Worm (Caenorhabditis elegans) whole organism, young adult: ENCODE data around the gene Y48C3A.5.

Experiments
- B0035.1 ChIP-seq: sonication (generic microtip); optimal IDR thresholded peaks from 2 replicates; lab custom pipeline; 2016; ENCODE audit warnings: missing genetic modification characterization, mild to moderate bottlenecking, missing compliant biosample characterization, missing genotype, missing genetic modification reagents
- B0261.1 ChIP-seq: sonication (generic microtip); optimal IDR thresholded peaks from 2 replicates; lab custom pipeline; 2016; ENCODE audit warnings: mild to moderate bottlenecking, missing genetic modification characterization, moderate library complexity, missing compliant biosample characterization
- F49E8.2 ChIP-seq: sonication (generic microtip); optimal IDR thresholded peaks from 3 replicates; lab custom pipeline; 2017; ENCODE audit warnings: missing genetic modification characterization, mild to moderate bottlenecking, missing compliant biosample characterization, antibody characterized with exemption, moderate library complexity; ENCODE audit not compliant: insufficient read depth
- F57C9.4 ChIP-seq: sonication (generic microtip); optimal IDR thresholded peaks from 2 replicates; lab custom pipeline; 2017; ENCODE audit warnings: mild to moderate bottlenecking, missing genetic modification characterization, missing compliant biosample characterization
- K11D2.4 ChIP-seq: fragments of 200-800 bp; sonication (Bioruptor generic); IDR thresholded peaks from 2 replicates; pipeline ENCODE4 v1.3.6; 2022; ENCODE audit warnings: missing genetic modification reagents, missing genetic modification characterization, missing compliant biosample characterization
- T07F8.4 ChIP-seq: sonication (generic microtip); optimal IDR thresholded peaks from 2 replicates; lab custom pipeline; 2016; ENCODE audit warnings: mild to moderate bottlenecking, missing genetic modification characterization, moderate library complexity, missing compliant biosample characterization
- Y53G8AR.9 ChIP-seq: fragments of 200-800 bp; sonication (Bioruptor generic); conservative IDR thresholded peaks from 2 replicates; pipeline ENCODE4 v1.3.6; 2022; ENCODE audit warnings: missing genetic modification reagents, missing genetic modification characterization, missing compliant biosample characterization
- Y67H2A.10 ChIP-seq: fragments of 200-800 bp; sonication (Bioruptor generic); conservative IDR thresholded peaks from 2 replicates; pipeline ENCODE4 v1.3.6; 2022; ENCODE audit warnings: missing genetic modification reagents, missing genetic modification characterization, missing compliant biosample characterization
- ZK185.1 ChIP-seq: sonication (generic microtip); optimal IDR thresholded peaks from 2 replicates; lab custom pipeline; 2016; ENCODE audit warnings: mild to moderate bottlenecking, missing genetic modification characterization, missing compliant biosample characterization; ENCODE audit not compliant: poor library complexity, severe bottlenecking
- akir-1 ChIP-seq: fragments of 200-800 bp; sonication (Bioruptor generic); optimal IDR thresholded peaks from 2 replicates; lab custom pipeline; 2018; ENCODE audit warnings: mild to moderate bottlenecking, missing genetic modification characterization, moderate library complexity, missing compliant biosample characterization
- attf-5 ChIP-seq: fragments of 200-800 bp; sonication (Bioruptor generic); optimal IDR thresholded peaks from 2 replicates; lab custom pipeline; 2018; ENCODE audit warnings: mild to moderate bottlenecking, missing genetic modification characterization, missing compliant biosample characterization
- bed-1 ChIP-seq: fragments of 200-800 bp; sonication (Bioruptor generic); IDR thresholded peaks from 2 replicates; pipeline ENCODE4 v1.3.6; 2022; ENCODE audit warnings: missing genetic modification reagents, missing genetic modification characterization, missing compliant biosample characterization
- ceh-100 ChIP-seq: fragments of 200-800 bp; sonication (Bioruptor generic); IDR thresholded peaks from 2 replicates; pipeline ENCODE4 v1.3.6; 2022; ENCODE audit warnings: missing genetic modification reagents, missing genetic modification characterization, missing compliant biosample characterization
- ceh-27 ChIP-seq: fragments of 200-800 bp; sonication (Bioruptor generic); optimal IDR thresholded peaks from 2 replicates; lab custom pipeline; 2018; ENCODE audit warnings: mild to moderate bottlenecking, missing genetic modification characterization, moderate library complexity, missing compliant biosample characterization
- ceh-79 ChIP-seq: sonication (generic microtip); optimal IDR thresholded peaks from 2 replicates; lab custom pipeline; 2017; ENCODE audit warnings: mild to moderate bottlenecking, missing genetic modification characterization, missing compliant biosample characterization
- chd-7 ChIP-seq: sonication (generic microtip); optimal IDR thresholded peaks from 2 replicates; lab custom pipeline; 2016; ENCODE audit warnings: mild to moderate bottlenecking, missing genetic modification characterization, moderate library complexity, missing compliant biosample characterization
- dox-1 ChIP-seq: fragments of 200-800 bp; sonication (Bioruptor generic); IDR thresholded peaks from 2 replicates; pipeline ENCODE4 v1.3.6; 2022; ENCODE audit warnings: missing genetic modification reagents, missing genetic modification characterization, missing compliant biosample characterization
- dpff-1 ChIP-seq: sonication (generic microtip); optimal IDR thresholded peaks from 2 replicates; lab custom pipeline; 2017; ENCODE audit warnings: mild to moderate bottlenecking, missing genetic modification characterization, missing compliant biosample characterization
- dpl-1 ChIP-seq: fragments of 150-350 bp; optimal IDR thresholded peaks from 2 replicates; lab custom pipeline; 2014; ENCODE audit warnings: missing biosample characterization, missing genetic modification reagents, missing genetic modification characterization
- egrh-3 ChIP-seq: fragments of 200-800 bp; sonication (Bioruptor generic); IDR thresholded peaks from 2 replicates; pipeline ENCODE4 v1.3.6; 2022; ENCODE audit warnings: missing genetic modification reagents, missing genetic modification characterization, missing compliant biosample characterization
- ekl-4 ChIP-seq: fragments of 200-800 bp; sonication (Bioruptor generic); IDR thresholded peaks from 2 replicates; pipeline ENCODE4 v1.3.6; 2022; ENCODE audit warnings: missing genetic modification reagents, missing genetic modification characterization, missing compliant biosample characterization
- hsf-1 ChIP-seq: fragments of 200-800 bp; sonication (Bioruptor generic); IDR thresholded peaks from 2 replicates; pipeline ENCODE4 v1.3.6; 2022; ENCODE audit warnings: missing genetic modification reagents, missing genetic modification characterization, missing compliant biosample characterization
- let-526 ChIP-seq: fragments of 200-800 bp; sonication (Bioruptor generic); IDR thresholded peaks from 2 replicates; pipeline ENCODE4 v1.3.6; 2022; ENCODE audit warnings: missing genetic modification reagents, missing genetic modification characterization, missing compliant biosample characterization
- lin-40 ChIP-seq: sonication (generic microtip); optimal IDR thresholded peaks from 2 replicates; lab custom pipeline; 2016; ENCODE audit warnings: missing genetic modification characterization, mild to moderate bottlenecking, missing compliant biosample characterization, missing genotype, missing genetic modification reagents
- madf-10 ChIP-seq: sonication (generic microtip); optimal IDR thresholded peaks from 2 replicates; lab custom pipeline; 2016; ENCODE audit warnings: mild to moderate bottlenecking, missing genetic modification characterization, missing compliant biosample characterization
- nfyb-1 ChIP-seq: fragments of 200-800 bp; sonication (Bioruptor generic); IDR thresholded peaks from 2 replicates; pipeline ENCODE4 v1.3.6; 2022; ENCODE audit warnings: missing genetic modification reagents, missing genetic modification characterization, missing compliant biosample characterization
- nhr-120 ChIP-seq: fragments of 200-800 bp; sonication (Bioruptor generic); IDR thresholded peaks from 2 replicates; pipeline ENCODE4 v1.3.6; 2022; ENCODE audit warnings: missing genetic modification characterization, missing compliant biosample characterization
- nhr-27 ChIP-seq: fragments of 200-800 bp; sonication (Bioruptor generic); optimal IDR thresholded peaks from 2 replicates; lab custom pipeline; 2018; ENCODE audit warnings: mild to moderate bottlenecking, missing genetic modification characterization, moderate library complexity, missing compliant biosample characterization
- pbrm-1 ChIP-seq: fragments of 200-800 bp; sonication (Bioruptor generic); IDR thresholded peaks from 2 replicates; pipeline ENCODE4 v1.3.6; 2022; ENCODE audit warnings: missing genetic modification reagents, missing genetic modification characterization, missing compliant biosample characterization
- pha-4 ChIP-seq: fragments of 150-350 bp; sonication (generic microtip); optimal IDR thresholded peaks from 2 replicates; lab custom pipeline; 2014; ENCODE audit warnings: missing biosample characterization, missing genetic modification reagents, missing genetic modification characterization
- sdz-38 ChIP-seq: sonication (generic microtip); optimal IDR thresholded peaks from 2 replicates; lab custom pipeline; 2016; ENCODE audit warnings: missing genotype, missing genetic modification characterization, missing compliant biosample characterization
- sea-2 ChIP-seq: fragments of 200-800 bp; sonication (Bioruptor generic); IDR thresholded peaks from 2 replicates; pipeline ENCODE4 v1.3.6; 2022; ENCODE audit warnings: missing genetic modification characterization, missing compliant biosample characterization
- snpc-1.1 ChIP-seq: sonication (generic microtip); optimal IDR thresholded peaks from 2 replicates; lab custom pipeline; 2017; ENCODE audit warnings: missing genetic modification characterization, mild to moderate bottlenecking, missing compliant biosample characterization, antibody characterized with exemption, moderate library complexity, missing genotype, missing genetic modification reagents; ENCODE audit not compliant: insufficient read depth
- snpc-3.4 ChIP-seq: sonication (generic microtip); optimal IDR thresholded peaks from 2 replicates; lab custom pipeline; 2017; ENCODE audit warnings: missing genetic modification characterization, mild to moderate bottlenecking, missing compliant biosample characterization, antibody characterized with exemption, moderate library complexity, missing genotype, missing genetic modification reagents
- tlf-1 ChIP-seq: fragments of 200-800 bp; sonication (Bioruptor generic); optimal IDR thresholded peaks from 2 replicates; lab custom pipeline; 2018; ENCODE audit warnings: mild to moderate bottlenecking, missing genetic modification characterization, missing compliant biosample characterization
- unc-130 ChIP-seq: sonication (generic microtip); optimal IDR thresholded peaks from 2 replicates; lab custom pipeline; 2016; ENCODE audit warnings: missing genetic modification reagents, missing genetic modification characterization, missing compliant biosample characterization
- zfh-2 ChIP-seq: fragments of 200-800 bp; sonication (Bioruptor generic); conservative IDR thresholded peaks from 2 replicates; pipeline ENCODE4 v1.3.6; 2022; ENCODE audit warnings: missing genetic modification reagents, missing genetic modification characterization, missing compliant biosample characterization
- ztf-18 ChIP-seq: sonication (generic microtip); optimal IDR thresholded peaks from 2 replicates; lab custom pipeline; 2016; ENCODE audit warnings: missing genotype, mild to moderate bottlenecking, missing genetic modification characterization, missing compliant biosample characterization

Y48C3A.5 gene

ce11 chrII:13237829-13238404 lies 33.0 kb upstream of the Y48C3A.5 start, which contains the start of gene romo-1 (continued):
- TF ChIP-seq T07F8.4 (tag; lab: Kevin White, UChicago) = no peak
- TF ChIP-seq hsf-1 (GFP tag; lab: Robert Waterston, UW) = no peak
- peak; percentile 41 for TF ChIP-seq snpc-3.4 (tag; lab: Kevin White, UChicago)
- TF ChIP-seq nhr-27 (tag; lab: Kevin White, UChicago) = no peak
- no peak for TF ChIP-seq sdz-38 (tag; lab: Kevin White, UChicago)
- peak; percentile 35 for TF ChIP-seq tlf-1 (GFP tag; lab: Kevin White, UChicago)
- TF ChIP-seq ztf-18 (tag; lab: Kevin White, UChicago) = peak; percentile 92
- peak; percentile 42 for TF ChIP-seq attf-5
- TF ChIP-seq B0261.1 (tag; lab: Kevin White, UChicago) = no peak
- TF ChIP-seq dpff-1 (tag; lab: Kevin White, UChicago) = no peak
- TF ChIP-seq let-526 (GFP tag; lab: Robert Waterston, UW) = no peak
- TF ChIP-seq ZK185.1 (tag; lab: Kevin White, UChicago) = no peak
- TF ChIP-seq B0035.1 (tag; lab: Kevin White, UChicago) = no peak
- no peak for TF ChIP-seq ceh-100 (GFP tag; lab: Robert Waterston, UW)
- no peak for TF ChIP-seq nfyb-1
- no peak for TF ChIP-seq nhr-120 (GFP tag; lab: Robert Waterston, UW)

- TF ChIP-seq pbrm-1 = no peak
- TF ChIP-seq zfh-2 (GFP tag; lab: Robert Waterston, UW) = peak; percentile 64; the same call in 1 of the 2 replicates
- TF ChIP-seq ceh-27 (GFP tag; lab: Kevin White, UChicago) = no peak
- TF ChIP-seq ceh-79 = no peak
- TF ChIP-seq akir-1 (GFP tag; lab: Kevin White, UChicago) = no peak
- TF ChIP-seq K11D2.4 (GFP tag; lab: Robert Waterston, UW) = no peak
Measured at ce11 chrII:13239593-13239992, 31.3 kb upstream of the Y48C3A.5 start.

- TF ChIP-seq dox-1 (GFP tag; lab: Robert Waterston, UW) (no peak), snpc-3.4 (tag; lab: Kevin White, UChicago) (no peak), lin-40 (tag; lab: Kevin White, UChicago) (no peak), ekl-4 (GFP tag; lab: Robert Waterston, UW) (no peak), Y53G8AR.9 (GFP tag; lab: Robert Waterston, UW) (no peak), pha-4 (no peak), snpc-1.1 (tag; lab: Kevin White, UChicago) (no peak), madf-10 (no peak), dpl-1 (no peak), F57C9.4 (no peak), sdz-38 (tag; lab: Kevin White, UChicago) (no peak), sea-2 (GFP tag; lab: Robert Waterston, UW) (no peak), B0261.1 (tag; lab: Kevin White, UChicago) (no peak), chd-7 (tag; lab: Kevin White, UChicago) (no peak), F49E8.2 (tag; lab: Kevin White, UChicago) (no peak), unc-130 (GFP tag; lab: Kevin White, UChicago) (no peak), egrh-3 (GFP tag; lab: Robert Waterston, UW) (no peak), bed-1 (GFP tag; lab: Robert Waterston, UW) (no peak), Y67H2A.10 (GFP tag; lab: Robert Waterston, UW) (no peak)
Measured at ce11 chrII:13243021-13243420, 27.9 kb upstream of the Y48C3A.5 start, which contains the start of gene F15D4.4. Gene F15D4.4 (minus strand): TSS chrII:13243121.
